Worm (Caenorhabditis elegans) whole organism, midembryonic: Measurements from ENCODE around the gene M03E7.2.

Experiments
- cog-1 ChIP-seq: sonication (generic microtip); optimal IDR thresholded peaks from 2 replicates; lab custom pipeline; 2016; ENCODE audit warnings: missing genetic modification characterization, missing compliant biosample characterization
- flt-1 ChIP-seq: fragments of 200-800 bp; sonication (Bioruptor generic); IDR thresholded peaks from 2 replicates; pipeline ENCODE4 v1.3.6; 2022; ENCODE audit warnings: missing genetic modification characterization, missing compliant biosample characterization
- med-1 ChIP-seq: sonication (generic microtip); optimal IDR thresholded peaks from 2 replicates; lab custom pipeline; 2017; ENCODE audit warnings: missing genetic modification characterization, mild to moderate bottlenecking, missing compliant biosample characterization, antibody characterized with exemption, missing genetic modification reagents; ENCODE audit not compliant: insufficient read depth
- tab-1 ChIP-seq: fragments of 200-800 bp; sonication (Bioruptor generic); IDR thresholded peaks from 2 replicates; pipeline ENCODE4 v1.3.6; 2022; ENCODE audit warnings: missing genetic modification characterization, missing compliant biosample characterization

ce11 chrV:5582308-5582707 is 35.1 kb upstream of the M03E7.2 start:
- TF ChIP-seq tab-1 (GFP tag; lab: Robert Waterston, UW) (no peak), cog-1 (tag; lab: Kevin White, UChicago) (no peak), flt-1 (GFP tag; lab: Robert Waterston, UW) (no peak), med-1 (no peak)
